Worm (Caenorhabditis elegans): ENCODE results near the gene vha-20.

DNA sequence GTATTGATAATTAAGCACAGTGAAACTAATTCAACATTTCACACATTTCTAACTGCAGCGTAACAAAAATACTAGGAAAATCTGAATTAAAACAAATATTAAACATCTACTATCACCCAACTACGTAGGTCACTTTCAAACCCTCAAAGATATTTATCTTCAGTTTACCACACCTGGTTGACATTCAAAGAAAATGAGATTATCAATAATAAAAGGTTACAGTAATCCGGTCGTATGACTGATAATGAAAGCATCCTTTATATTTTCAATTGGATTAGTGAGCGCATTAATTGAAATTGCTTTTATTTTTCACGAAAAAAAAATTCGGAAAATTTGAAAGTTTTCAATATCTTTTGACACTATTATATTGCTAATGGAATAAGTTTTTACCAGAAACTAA is 18.2 kb upstream of the vha-20 start:
- TF ChIP-seq pha-4 (tag; optimal IDR thresholded peaks at IDR 0.05), result no peak
- no peak for TF ChIP-seq dve-1 (tag; optimal IDR thresholded peaks at IDR 0.05)

Measured in whole organism, late embryonic.